Worm (Caenorhabditis elegans) whole organism, L4 larva: ENCODE results near the gene ints-11.

Experiments used
- D1046.2 ChIP-seq: fragments of 200-800 bp; sonication (Bioruptor generic); IDR thresholded peaks from 2 replicates; pipeline ENCODE4 v1.3.6; 2022; ENCODE audit warnings: missing genetic modification characterization, missing compliant biosample characterization
- F37D6.2 ChIP-seq: sonication (generic microtip); optimal IDR thresholded peaks from 2 replicates; lab custom pipeline; 2016; ENCODE audit warnings: mild to moderate bottlenecking, missing genetic modification characterization, missing compliant biosample characterization
- R02D3.7 ChIP-seq: fragments of 150-350 bp; sonication (generic microtip); optimal IDR thresholded peaks from 3 replicates; lab custom pipeline; 2014; ENCODE audit warnings: missing biosample characterization, missing genetic modification characterization
- Y5F2A.4 ChIP-seq: fragments of 200-800 bp; sonication (Bioruptor generic); optimal IDR thresholded peaks from 2 replicates; lab custom pipeline; 2018; ENCODE audit warnings: mild to moderate bottlenecking, missing genetic modification characterization, missing compliant biosample characterization
- aha-1 ChIP-seq: fragments of 150-350 bp; peaks from one replicate; lab custom pipeline; 2014; ENCODE audit warnings: missing biosample characterization, missing genetic modification characterization
- ces-1 ChIP-seq: fragments of 150-350 bp; sonication (generic microtip); optimal IDR thresholded peaks from 4 replicates; lab custom pipeline; 2014; ENCODE audit warnings: missing biosample characterization, missing genetic modification reagents, missing genetic modification characterization
- ctbp-1 ChIP-seq: fragments of 200-800 bp; sonication (Bioruptor generic); IDR thresholded peaks from 2 replicates; pipeline ENCODE4 v1.3.6; 2022; ENCODE audit warnings: missing genetic modification reagents, missing genetic modification characterization, missing compliant biosample characterization
- daf-16 ChIP-seq, 3 experiments: sonication (generic microtip); optimal IDR thresholded peaks; 2 replicates each; lab custom pipeline; 2016 to 2017; ENCODE audit warnings: missing genetic modification characterization in 3 of 3, missing genetic modification reagents in 3 of 3, mild to moderate bottlenecking in 2 of 3, missing compliant biosample characterization in 2 of 3, missing biosample characterization in 1 of 3, moderate library complexity in 1 of 3
- daf-19 ChIP-seq: fragments of 200-800 bp; sonication (Bioruptor generic); conservative IDR thresholded peaks from 2 replicates; pipeline ENCODE4 v1.3.6; 2022; ENCODE audit warnings: missing genetic modification characterization, missing compliant biosample characterization
- dmd-6 ChIP-seq: fragments of 200-800 bp; sonication (Bioruptor generic); IDR thresholded peaks from 2 replicates; pipeline ENCODE4 v1.3.6; 2022; ENCODE audit warnings: missing genetic modification reagents, missing genetic modification characterization, missing compliant biosample characterization
- dmd-8 ChIP-seq: fragments of 200-800 bp; sonication (Bioruptor generic); IDR thresholded peaks from 2 replicates; pipeline ENCODE4 v1.3.6; 2022; ENCODE audit warnings: missing genetic modification characterization, missing compliant biosample characterization
- duxl-1 ChIP-seq: sonication (generic microtip); optimal IDR thresholded peaks from 2 replicates; lab custom pipeline; 2016; ENCODE audit warnings: mild to moderate bottlenecking, missing genetic modification characterization, moderate library complexity, missing compliant biosample characterization; ENCODE audit not compliant: poor library complexity
- egl-43 ChIP-seq: fragments of 200-800 bp; sonication (Bioruptor generic); IDR thresholded peaks from 2 replicates; pipeline ENCODE4 v1.3.6; 2022; ENCODE audit warnings: missing genetic modification reagents, missing genetic modification characterization, missing compliant biosample characterization
- fkh-10 ChIP-seq: fragments of 150-350 bp; optimal IDR thresholded peaks from 2 replicates; lab custom pipeline; 2014; ENCODE audit warnings: missing biosample characterization, missing genetic modification reagents, missing genetic modification characterization
- fos-1 ChIP-seq: fragments of 150-350 bp; optimal IDR thresholded peaks from 2 replicates; lab custom pipeline; 2014; ENCODE audit warnings: missing biosample characterization, missing genetic modification characterization
- hif-1 ChIP-seq, 2 experiments: sonication (generic microtip); optimal IDR thresholded peaks; 2 replicates each; lab custom pipeline; 2016 to 2017; ENCODE audit warnings: missing compliant biosample characterization in 2 of 2, missing genetic modification characterization in 2 of 2, missing genetic modification reagents in 2 of 2, missing genotype in 2 of 2, mild to moderate bottlenecking in 1 of 2
- hlh-11 ChIP-seq: fragments of 200-800 bp; sonication (Bioruptor generic); optimal IDR thresholded peaks from 2 replicates; lab custom pipeline; 2018; ENCODE audit warnings: mild to moderate bottlenecking, missing genetic modification characterization, missing compliant biosample characterization
- hmg-1.1 ChIP-seq: fragments of 200-800 bp; sonication (Bioruptor generic); IDR thresholded peaks from 2 replicates; pipeline ENCODE4 v1.3.6; 2022; ENCODE audit warnings: missing genetic modification reagents, missing genetic modification characterization, missing compliant biosample characterization
- lim-7 ChIP-seq: fragments of 200-800 bp; sonication (Bioruptor generic); IDR thresholded peaks from 2 replicates; pipeline ENCODE4 v1.3.6; 2022; ENCODE audit warnings: missing genetic modification characterization, missing compliant biosample characterization
- lin-1 ChIP-seq: fragments of 200-800 bp; sonication (Bioruptor generic); IDR thresholded peaks from 2 replicates; pipeline ENCODE4 v1.3.6; 2022; ENCODE audit warnings: missing genetic modification reagents, missing genetic modification characterization, missing compliant biosample characterization
- lin-13 ChIP-seq: fragments of 150-350 bp; optimal IDR thresholded peaks from 2 replicates; lab custom pipeline; 2014; ENCODE audit warnings: missing biosample characterization, missing genetic modification reagents, missing genetic modification characterization
- lin-15B ChIP-seq: fragments of 150-350 bp; sonication (generic microtip); optimal IDR thresholded peaks from 3 replicates; lab custom pipeline; 2014; ENCODE audit warnings: missing biosample characterization, missing genetic modification characterization
- lin-38 ChIP-seq: fragments of 200-800 bp; sonication (Bioruptor generic); IDR thresholded peaks from 2 replicates; pipeline ENCODE4 v1.3.6; 2022; ENCODE audit warnings: missing genetic modification reagents, missing genetic modification characterization, missing compliant biosample characterization
- lin-39 ChIP-seq: fragments of 150-350 bp; optimal IDR thresholded peaks from 2 replicates; lab custom pipeline; 2014; ENCODE audit warnings: missing biosample characterization, missing genetic modification reagents, missing genetic modification characterization
- mep-1 ChIP-seq: fragments of 150-350 bp; sonication (generic microtip); optimal IDR thresholded peaks from 3 replicates; lab custom pipeline; 2014; ENCODE audit warnings: missing biosample characterization, missing genetic modification characterization
- mes-2 ChIP-seq: sonication (generic microtip); optimal IDR thresholded peaks from 2 replicates; lab custom pipeline; 2016; ENCODE audit warnings: missing genotype, mild to moderate bottlenecking, missing genetic modification characterization, missing compliant biosample characterization; ENCODE audit not compliant: poor library complexity, severe bottlenecking
- mxl-3 ChIP-seq: fragments of 200-800 bp; sonication (Bioruptor generic); optimal IDR thresholded peaks from 2 replicates; lab custom pipeline; 2018; ENCODE audit warnings: mild to moderate bottlenecking, missing genetic modification characterization, missing compliant biosample characterization
- nhr-102 ChIP-seq: sonication (generic microtip); optimal IDR thresholded peaks from 2 replicates; lab custom pipeline; 2016; ENCODE audit warnings: mild to moderate bottlenecking, missing genetic modification characterization, moderate library complexity, missing compliant biosample characterization
- nhr-237 ChIP-seq: sonication (generic microtip); optimal IDR thresholded peaks from 2 replicates; lab custom pipeline; 2017; ENCODE audit warnings: missing biosample characterization, missing genetic modification characterization
- nhr-41 ChIP-seq: fragments of 200-800 bp; sonication (Bioruptor generic); IDR thresholded peaks from 2 replicates; pipeline ENCODE4 v1.3.6; 2022; ENCODE audit warnings: missing genetic modification reagents, missing genetic modification characterization, missing compliant biosample characterization
- nhr-42 ChIP-seq: fragments of 200-800 bp; sonication (Bioruptor generic); IDR thresholded peaks from 2 replicates; pipeline ENCODE4 v1.3.6; 2022; ENCODE audit warnings: missing genetic modification characterization, missing compliant biosample characterization
- nhr-6 ChIP-seq: fragments of 150-350 bp; optimal IDR thresholded peaks from 2 replicates; lab custom pipeline; 2014; ENCODE audit warnings: missing biosample characterization, missing genetic modification characterization
- pqm-1 ChIP-seq: sonication (generic microtip); optimal IDR thresholded peaks from 2 replicates; lab custom pipeline; 2017; ENCODE audit warnings: missing biosample characterization, missing genetic modification characterization
- rbr-2 ChIP-seq: sonication (generic microtip); optimal IDR thresholded peaks from 2 replicates; lab custom pipeline; 2016; ENCODE audit warnings: missing genotype, missing genetic modification characterization, missing compliant biosample characterization
- set-16 ChIP-seq: fragments of 200-800 bp; sonication (Bioruptor generic); IDR thresholded peaks from 2 replicates; pipeline ENCODE4 v1.3.6; 2022; ENCODE audit warnings: missing genetic modification reagents, missing genetic modification characterization, missing compliant biosample characterization
- skn-1 ChIP-seq: fragments of 150-350 bp; optimal IDR thresholded peaks from 2 replicates; lab custom pipeline; 2014; ENCODE audit warnings: missing biosample characterization, missing genetic modification characterization
- spr-1 ChIP-seq: sonication (generic microtip); optimal IDR thresholded peaks from 2 replicates; lab custom pipeline; 2016; ENCODE audit warnings: mild to moderate bottlenecking, missing genetic modification characterization, missing compliant biosample characterization
- tra-1 ChIP-seq: fragments of 200-800 bp; sonication (Bioruptor generic); IDR thresholded peaks from 2 replicates; pipeline ENCODE4 v1.3.6; 2022; ENCODE audit warnings: missing genetic modification reagents, missing genetic modification characterization, missing compliant biosample characterization
- unc-39 ChIP-seq: sonication (generic microtip); optimal IDR thresholded peaks from 2 replicates; lab custom pipeline; 2017; ENCODE audit warnings: missing biosample characterization, missing genetic modification characterization
- unc-62 ChIP-seq, 3 experiments: fragments of 150-350 bp in 1 of 3; sonication (generic microtip); optimal IDR thresholded peaks in 2 of 3; peaks in 1 of 3; 1 replicate in 1 of 3; 2 replicates in 2 of 3; lab custom pipeline; 2014 to 2017; ENCODE audit warnings: missing biosample characterization in 3 of 3, missing genetic modification characterization in 3 of 3, missing genetic modification reagents in 3 of 3, missing genotype in 1 of 3
- zag-1 ChIP-seq: fragments of 150-350 bp; optimal IDR thresholded peaks from 2 replicates; lab custom pipeline; 2014; ENCODE audit warnings: missing biosample characterization, missing genetic modification characterization
- zip-2 ChIP-seq: fragments of 150-350 bp; optimal IDR thresholded peaks from 2 replicates; lab custom pipeline; 2014; ENCODE audit warnings: missing biosample characterization, missing genetic modification characterization

The ints-11 gene

DNA sequence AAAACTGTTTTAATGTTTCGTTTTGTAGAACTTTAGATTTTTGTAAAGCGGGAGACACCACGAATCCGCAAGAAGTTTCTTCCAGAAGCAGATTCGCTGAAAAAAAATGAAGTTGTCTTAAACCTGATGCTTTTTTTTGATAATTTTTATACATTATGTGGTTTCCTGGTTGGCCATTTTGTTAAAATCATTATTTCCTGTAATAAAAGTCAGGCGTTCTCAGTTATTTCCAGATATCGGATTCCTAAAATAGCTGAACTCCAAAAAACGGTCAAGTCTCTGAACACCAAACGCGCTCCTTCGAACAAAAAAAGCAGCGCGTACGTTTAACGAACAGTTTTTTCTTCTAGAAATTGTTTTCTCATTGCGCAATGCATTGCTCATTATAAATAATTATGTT is 5.9 kb downstream of the ints-11 start (continued):
- TF ChIP-seq nhr-102 (tag; lab: Kevin White, UChicago) (no peak), zip-2 (tag; lab: Kevin White, UChicago) (no peak), duxl-1 (tag; lab: Kevin White, UChicago) (no peak), Y5F2A.4 (no peak), dmd-6 (GFP tag; lab: Robert Waterston, UW) (no peak), ctbp-1 (GFP tag; lab: Robert Waterston, UW) (no peak), fkh-10 (GFP tag; lab: Kevin White, UChicago) (no peak), lin-13 (GFP tag; lab: Kevin White, UChicago) (no peak), lin-38 (GFP tag; lab: Robert Waterston, UW) (peak; percentile 74), zag-1 (tag; lab: Kevin White, UChicago) (no peak), ces-1 (GFP tag; lab: Kevin White, UChicago) (no peak), R02D3.7 (tag; lab: Kevin White, UChicago) (no peak), skn-1 (no peak), lin-39 (tag; lab: Kevin White, UChicago) (no peak), daf-19 (GFP tag; lab: Robert Waterston, UW) (no peak), unc-39 (tag; lab: Kevin White, UChicago) (no peak)

- no peak for TF ChIP-seq nhr-6 (tag; lab: Kevin White, UChicago)
- TF ChIP-seq mes-2 (tag; lab: Kevin White, UChicago): peak; percentile 8
- no peak for TF ChIP-seq daf-16 (GFP tag; optimal IDR thresholded peaks at IDR 0.05; lab: Kevin White, UChicago)
- peak; percentile 54 for TF ChIP-seq daf-16 (tag; optimal IDR thresholded peaks at IDR 0.05; lab: Kevin White, UChicago)
- peak; percentile 10; the same call in 1 of the 2 replicates for TF ChIP-seq lin-38 (GFP tag; lab: Robert Waterston, UW)
These were observed 6.5 kb downstream of the ints-11 start, which contains the start of gene ctns-1 for ce11 chrII:8136818-8137217. ctns-1 (minus strand) TSS chrII:8136918.

- TF ChIP-seq ces-1 (GFP tag; lab: Kevin White, UChicago) (no peak), lin-1 (GFP tag; lab: Robert Waterston, UW) (no peak), unc-62 (GFP tag; optimal IDR thresholded peaks at IDR 0.05 in 1 of 2; lab: Kevin White, UChicago) (peak in 1 of 2 experiments; percentile 94), unc-62 (tag; optimal IDR thresholded peaks at IDR 0.05; lab: Kevin White, UChicago) (no peak)
These were observed 7.3 kb downstream of the ints-11 start for ce11 chrII:8135953-8136352.

ce11 chrII:8131413-8131966 is 11.8 kb downstream of the ints-11 start:
- TF ChIP-seq duxl-1 (tag; lab: Kevin White, UChicago) (no peak), fos-1 (no peak), lin-15B (tag; lab: Kevin White, UChicago) (no peak), lin-1 (GFP tag; lab: Robert Waterston, UW) (no peak), hlh-11 (tag; lab: Kevin White, UChicago) (peak; percentile 49), hmg-1.1 (GFP tag; lab: Robert Waterston, UW) (peak; percentile 67), D1046.2 (0 out of 2 replicates have a peak, but pooled peaks have one; percentile 57), pqm-1 (tag; lab: Kevin White, UChicago) (no peak), set-16 (peak; percentile 69), spr-1 (tag; lab: Kevin White, UChicago) (peak; percentile 31), mxl-3 (GFP tag; lab: Kevin White, UChicago) (peak; percentile 35), nhr-102 (tag; lab: Kevin White, UChicago) (peak; percentile 9), nhr-237 (tag; lab: Kevin White, UChicago) (no peak), aha-1 (tag; lab: Kevin White, UChicago) (peak; percentile 97), tra-1 (GFP tag; lab: Robert Waterston, UW) (0 out of 2 replicates have a peak, but pooled peaks have one; percentile 15), dmd-8 (GFP tag; lab: Robert Waterston, UW) (no peak), unc-62 (GFP tag; optimal IDR thresholded peaks at IDR 0.05 in 1 of 2; lab: Kevin White, UChicago) (peak in 1 of 2 experiments; percentile 51), unc-62 (tag; optimal IDR thresholded peaks at IDR 0.05; lab: Kevin White, UChicago) (no peak), mes-2 (tag; lab: Kevin White, UChicago) (peak; percentile 43), nhr-41 (GFP tag; lab: Robert Waterston, UW) (no peak), nhr-42 (peak; percentile 57), mep-1 (peak; percentile 25), egl-43 (peak; percentile 80), rbr-2 (tag; lab: Kevin White, UChicago) (peak; percentile 81), hif-1 (tag; optimal IDR thresholded peaks at IDR 0.05; lab: Kevin White, UChicago) (peak in 1 of 2 experiments; percentile 43), daf-16 (GFP tag; optimal IDR thresholded peaks at IDR 0.05; lab: Kevin White, UChicago) (peak in 1 of 2 experiments; percentile 43), daf-16 (tag; optimal IDR thresholded peaks at IDR 0.05; lab: Kevin White, UChicago) (no peak), lim-7 (GFP tag; lab: Robert Waterston, UW) (no peak), ctbp-1 (GFP tag; lab: Robert Waterston, UW) (peak; percentile 82; the same call in 1 of the 2 replicates), F37D6.2 (tag; lab: Kevin White, UChicago) (peak; percentile 59)
